Worm (Caenorhabditis elegans): Measurements from ENCODE around the gene pals-26.
"Not testable (repeated sequence)": the region's sequence is repeated elsewhere in the genome, so short reads cannot be mapped to it uniquely, and the experiment has no call there.

The pals-26 gene

DNA sequence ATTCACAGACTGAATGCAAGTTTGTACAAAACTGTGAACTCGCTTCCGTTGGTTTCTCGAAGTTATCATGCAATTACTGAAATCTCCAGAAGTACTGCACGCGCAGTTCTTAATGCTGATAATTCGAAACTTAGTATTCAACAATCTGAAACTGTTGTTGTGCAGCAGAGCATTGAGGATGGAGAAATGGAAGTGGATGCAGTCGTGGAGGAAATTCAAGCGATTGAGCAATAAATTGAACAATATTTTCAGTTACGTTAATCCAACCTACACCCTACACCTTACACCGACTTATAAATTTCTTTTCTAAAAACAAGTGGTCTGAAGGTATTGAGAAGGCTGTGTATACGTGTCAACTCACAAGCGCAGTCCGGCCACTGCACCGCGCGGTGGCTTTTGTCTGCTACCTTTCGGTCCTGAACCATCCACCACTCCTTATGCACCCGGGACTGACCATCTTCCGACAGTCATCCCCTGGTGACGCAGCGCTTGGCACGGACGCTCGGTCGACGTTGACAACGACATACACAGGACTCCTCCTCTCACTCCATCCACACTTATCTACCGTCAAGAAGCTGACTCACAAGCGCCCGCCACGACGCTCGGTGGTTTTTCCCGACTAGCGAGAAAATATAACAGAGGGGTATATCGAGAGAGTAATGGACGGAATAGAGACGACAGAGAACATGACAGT lies 3.8 kb downstream of the pals-26 start (continued):
- not testable (repeated sequence) for TF ChIP-seq snpc-4 (GFP tag; optimal IDR thresholded peaks at IDR 0.05)
- peak in 3 of 4 experiments; percentile 2 to 66 (median 65) for TF ChIP-seq snpc-4 (tag; optimal IDR thresholded peaks at IDR 0.05)
- TF ChIP-seq pbrm-1 (GFP tag; IDR thresholded peaks at IDR 0.05) = peak; percentile 56
- TF ChIP-seq zim-3 (tag; optimal IDR thresholded peaks at IDR 0.05) = peak; percentile 49
- TF ChIP-seq C17E4.6 (GFP tag; IDR thresholded peaks at IDR 0.05) = peak; percentile 17; the same call in 1 of the 2 replicates
- peak; percentile 88 for TF ChIP-seq K12H6.12 (tag; optimal IDR thresholded peaks at IDR 0.05)
- peak; percentile 88 for TF ChIP-seq zfh-2 (GFP tag; conservative IDR thresholded peaks at IDR 0.05)
- TF ChIP-seq F33H1.4 (GFP tag; IDR thresholded peaks at IDR 0.05) = peak; percentile 47
- TF ChIP-seq dox-1 (GFP tag; IDR thresholded peaks at IDR 0.05) = peak; percentile 94
- peak; percentile 67 for TF ChIP-seq B0261.1 (tag; optimal IDR thresholded peaks at IDR 0.05)
- peak in 1 of 3 experiments; percentile 59 for TF ChIP-seq lin-35 (GFP tag; optimal IDR thresholded peaks at IDR 0.05)
- TF ChIP-seq ztf-18 (tag; optimal IDR thresholded peaks at IDR 0.05) = peak; percentile 66
- TF ChIP-seq die-1 (tag; optimal IDR thresholded peaks at IDR 0.05) = peak; percentile 0
- TF ChIP-seq chd-7 (tag; optimal IDR thresholded peaks at IDR 0.05) = peak; percentile 59

DNA sequence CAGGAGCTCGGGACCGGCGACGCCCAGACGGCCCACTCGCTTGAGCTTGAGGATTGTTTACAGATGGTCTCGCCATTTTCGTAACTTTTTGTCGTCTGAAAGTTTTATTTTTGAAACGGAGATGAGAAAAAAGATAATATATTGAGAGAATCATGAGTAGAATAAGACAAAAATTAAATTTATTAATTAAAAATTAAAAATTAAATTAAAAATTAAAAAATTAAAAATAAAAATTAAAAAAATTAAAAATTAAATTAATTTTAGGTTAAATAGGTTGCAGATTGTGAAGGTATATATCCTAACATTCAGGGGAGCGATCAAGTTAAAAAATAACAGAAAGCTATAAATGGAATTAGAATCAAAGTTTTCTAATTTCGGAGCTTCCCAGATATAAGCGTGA lies 4.8 kb downstream of the pals-26 start, which contains the start of gene B0284.3:
Gene B0284.3 (minus strand): TSS at position 101 of the 400 bp plus-strand sequence.
- TF ChIP-seq attf-6 (GFP tag; IDR thresholded peaks at IDR 0.05) (no peak), somi-1 (GFP tag; optimal IDR thresholded peaks at IDR 0.05) (no peak), nhr-80 (tag; optimal IDR thresholded peaks at IDR 0.05) (no peak), nhr-90 (tag; optimal IDR thresholded peaks at IDR 0.05) (no peak), bed-1 (GFP tag; IDR thresholded peaks at IDR 0.05) (no peak), tbp1 (GFP tag; optimal IDR thresholded peaks at IDR 0.05) (no peak)

DNA sequence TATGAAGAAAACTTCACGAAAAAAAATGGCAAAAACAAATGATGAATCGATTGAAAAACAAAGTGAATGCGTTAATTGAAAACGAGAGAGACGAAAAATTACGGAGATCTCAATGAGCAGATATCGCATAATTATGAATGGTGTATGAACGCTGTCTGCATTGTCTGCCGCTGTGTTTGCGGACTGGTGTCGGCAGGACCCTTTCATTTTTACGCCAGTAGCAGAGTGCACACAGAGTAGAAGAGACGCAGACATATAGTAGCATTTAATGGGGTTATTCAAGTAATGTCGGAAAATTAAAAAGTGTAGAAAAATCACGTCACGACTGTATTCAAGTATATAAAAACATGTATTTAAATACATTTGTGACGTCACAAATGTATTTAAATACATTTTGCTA lies 5.9 kb downstream of the pals-26 start:
- TF ChIP-seq lin-54 (GFP tag; optimal IDR thresholded peaks at IDR 0.05) (no peak), lin-35 (GFP tag; optimal IDR thresholded peaks at IDR 0.05) (no peak), hmg-1.2 (GFP tag; IDR thresholded peaks at IDR 0.05) (peak; percentile 69; the same call in 1 of the 2 replicates), D2030.7 (GFP tag; IDR thresholded peaks at IDR 0.05) (no peak)

ce11 chrIII:4381343-4381742 lies 6.4 kb downstream of the pals-26 start, which contains the start of gene pals-27:
Gene pals-27 (plus strand): TSS chrIII:4381643.
- TF ChIP-seq nfya-2 (GFP tag; IDR thresholded peaks at IDR 0.05) = no peak
- no peak for TF ChIP-seq F57A8.1 (GFP tag; optimal IDR thresholded peaks at IDR 0.05)
- no peak for TF ChIP-seq ets-4 (GFP tag; optimal IDR thresholded peaks at IDR 0.05)
- no peak for TF ChIP-seq let-526 (GFP tag; IDR thresholded peaks at IDR 0.05)
- no peak for TF ChIP-seq akir-1 (GFP tag; optimal IDR thresholded peaks at IDR 0.05)
- TF ChIP-seq B0019.2 (GFP tag; conservative IDR thresholded peaks at IDR 0.05) = no peak
- no peak for TF ChIP-seq madf-8 (GFP tag; conservative IDR thresholded peaks at IDR 0.05)
- no peak for TF ChIP-seq sea-2 (GFP tag; IDR thresholded peaks at IDR 0.05)
- TF ChIP-seq die-1 (tag; optimal IDR thresholded peaks at IDR 0.05) = no peak

- TF ChIP-seq T26A5.8 (tag; optimal IDR thresholded peaks at IDR 0.05) = no peak
- TF ChIP-seq tbx-9 (tag; optimal IDR thresholded peaks at IDR 0.05; ENCODE audit: borderline replicate concordance) = no peak
- no peak for TF ChIP-seq madf-10 (tag; optimal IDR thresholded peaks at IDR 0.05)
- no peak for TF ChIP-seq lin-40 (tag; optimal IDR thresholded peaks at IDR 0.05)
- no peak for TF ChIP-seq hrde-1 (tag; optimal IDR thresholded peaks at IDR 0.05; ENCODE audit: borderline replicate concordance)
- no peak for TF ChIP-seq ztf-26 (tag; optimal IDR thresholded peaks at IDR 0.05)
- no peak for TF ChIP-seq him-1 (tag; optimal IDR thresholded peaks at IDR 0.05)
Measured at ce11 chrIII:4382118-4382517, 7.2 kb downstream of the pals-26 start.

All from whole organism, young adult.